Fruit fly (Drosophila melanogaster) whole organism, adult: ENCODE results near the gene Srlp.
A peak's percentile ranks its signal among the peaks of the same experiment; 100 is the strongest.
"Not testable (repeated sequence)": the region's sequence is repeated elsewhere in the genome, so short reads cannot be mapped to it uniquely, and the experiment has no call there.

ENCODE experiments used
- CG11617 ChIP-seq: fragments of 200-800 bp; sonication (Bioruptor generic); optimal IDR thresholded peaks from 2 replicates; lab custom pipeline; 2017; ENCODE audit warnings: mild to moderate bottlenecking, missing biosample characterization, missing genetic modification reagents, missing genetic modification characterization
- CG12768 ChIP-seq: fragments of 200-800 bp; sonication (Bioruptor generic); optimal IDR thresholded peaks from 2 replicates; lab custom pipeline; 2017; ENCODE audit warnings: missing biosample characterization, missing genetic modification characterization, mild to moderate bottlenecking, moderate library complexity, missing genetic modification reagents
- CG14711 ChIP-seq: fragments of 200-800 bp; sonication (Bioruptor generic); optimal IDR thresholded peaks from 2 replicates; lab custom pipeline; 2018; ENCODE audit warnings: missing biosample characterization, mild to moderate bottlenecking, missing genetic modification characterization, moderate library complexity
- CG1620 ChIP-seq: fragments of 200-800 bp; sonication (Bioruptor generic); optimal IDR thresholded peaks from 2 replicates; lab custom pipeline; 2016; ENCODE audit warnings: missing biosample characterization, missing genetic modification characterization
- CG33017 ChIP-seq: fragments of 200-800 bp; sonication (Bioruptor generic); optimal IDR thresholded peaks from 2 replicates; lab custom pipeline; 2018; ENCODE audit warnings: missing biosample characterization, mild to moderate bottlenecking, missing genetic modification characterization, moderate library complexity
- CG5204 ChIP-seq: fragments of 200-800 bp; sonication (Bioruptor generic); optimal IDR thresholded peaks from 2 replicates; lab custom pipeline; 2016; ENCODE audit warnings: missing biosample characterization, missing genetic modification characterization
- CG7045 ChIP-seq: fragments of 200-800 bp; sonication (Bioruptor generic); optimal IDR thresholded peaks from 2 replicates; lab custom pipeline; 2017; ENCODE audit warnings: missing biosample characterization, mild to moderate bottlenecking, missing genetic modification characterization
- CG7101 ChIP-seq: fragments of 200-800 bp; sonication (Bioruptor generic); optimal IDR thresholded peaks from 2 replicates; lab custom pipeline; 2018; ENCODE audit warnings: missing biosample characterization, mild to moderate bottlenecking, missing genetic modification characterization, moderate library complexity
- Clk ChIP-seq: fragments of 200-800 bp; sonication (Bioruptor generic); optimal IDR thresholded peaks from 2 replicates; lab custom pipeline; 2017; ENCODE audit warnings: missing biosample characterization, missing genetic modification characterization
- Crg-1 ChIP-seq: fragments of 200-800 bp; sonication (Bioruptor generic); optimal IDR thresholded peaks from 2 replicates; lab custom pipeline; 2016; ENCODE audit warnings: missing biosample characterization, missing genetic modification characterization
- Hr96 ChIP-seq: fragments of 200-800 bp; sonication (Bioruptor generic); optimal IDR thresholded peaks from 2 replicates; lab custom pipeline; 2016; ENCODE audit warnings: missing biosample characterization, missing genetic modification characterization
- Mnt ChIP-seq: fragments of 200-800 bp; sonication (Bioruptor generic); optimal IDR thresholded peaks from 2 replicates; lab custom pipeline; 2016; ENCODE audit warnings: missing biosample characterization, mild to moderate bottlenecking, missing genetic modification characterization
- bab1 ChIP-seq: fragments of 200-800 bp; sonication (Bioruptor generic); optimal IDR thresholded peaks from 3 replicates; lab custom pipeline; 2019; ENCODE audit warnings: missing biosample characterization, mild to moderate bottlenecking, missing genetic modification characterization, moderate library complexity
- cic ChIP-seq: fragments of 200-800 bp; sonication (Bioruptor generic); optimal IDR thresholded peaks from 2 replicates; lab custom pipeline; 2017; ENCODE audit warnings: missing biosample characterization, mild to moderate bottlenecking, missing genetic modification characterization, moderate library complexity
- cnc ChIP-seq, 2 experiments: fragments of >200 bp; optimal IDR thresholded peaks; 2 replicates each; lab custom pipeline; 2017
- kay ChIP-seq: fragments of 200-800 bp; sonication (Bioruptor generic); peaks from one replicate; lab custom pipeline; 2016; ENCODE audit warnings: missing biosample characterization, missing genetic modification characterization, borderline replicate concordance
- ovo ChIP-seq: fragments of 200-800 bp; sonication (Bioruptor generic); optimal IDR thresholded peaks from 2 replicates; lab custom pipeline; 2016; ENCODE audit warnings: missing biosample characterization, missing genetic modification characterization
- pad ChIP-seq: fragments of 200-800 bp; sonication (Bioruptor generic); optimal IDR thresholded peaks from 3 replicates; lab custom pipeline; 2017; ENCODE audit warnings: missing biosample characterization, missing genetic modification characterization, mild to moderate bottlenecking, moderate library complexity, missing genetic modification reagents
- tj ChIP-seq: fragments of 200-800 bp; sonication (Bioruptor generic); optimal IDR thresholded peaks from 3 replicates; lab custom pipeline; 2017; ENCODE audit warnings: missing biosample characterization, mild to moderate bottlenecking, missing genetic modification characterization, moderate library complexity
- toe ChIP-seq: fragments of 200-800 bp; sonication (Bioruptor generic); optimal IDR thresholded peaks from 2 replicates; lab custom pipeline; 2016; ENCODE audit warnings: missing biosample characterization, missing genetic modification characterization

Srlp gene

DNA sequence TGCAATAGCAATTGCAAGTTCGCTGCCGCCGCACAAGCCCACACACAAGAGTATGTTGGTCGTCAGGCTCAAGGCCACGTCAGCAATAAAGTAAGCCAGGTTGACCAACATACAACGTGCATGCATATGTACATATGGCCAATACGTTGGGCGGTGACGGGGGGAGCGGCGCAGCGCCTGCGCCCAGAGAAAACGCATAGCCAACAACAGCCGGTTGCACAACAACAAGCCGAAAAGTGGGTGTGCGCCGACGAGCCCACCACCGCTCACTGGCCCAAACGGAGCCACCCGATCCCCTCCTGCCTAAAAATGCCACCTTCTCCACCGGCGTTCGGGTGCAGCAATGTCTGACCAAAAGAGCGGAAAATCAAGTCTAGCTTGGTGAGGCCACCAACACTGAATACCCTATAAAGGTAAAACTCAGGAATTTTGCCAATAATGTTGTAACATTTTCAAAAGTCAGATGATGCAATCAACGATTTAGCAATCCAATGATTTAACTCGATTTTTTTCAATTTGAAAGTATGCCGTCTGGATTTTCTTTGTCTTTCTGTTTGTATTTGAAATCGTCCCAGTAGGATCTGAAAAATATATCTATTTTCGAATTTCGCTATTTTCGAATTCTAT, 18.1 kb downstream of the Srlp start, which contains the start of gene CG5509:
Gene CG5509, plus strand, starts transcription at position 577 of the 627 bp plus-strand sequence.
- peak; percentile 66 for TF ChIP-seq tj (GFP tag; lab: Kevin White, UChicago)
- no peak for TF ChIP-seq CG12768
- TF ChIP-seq cnc (optimal IDR thresholded peaks at IDR 0.05; lab: Kevin White, UChicago): no peak
- no peak for TF ChIP-seq ovo (GFP tag; lab: Kevin White, UChicago)
- TF ChIP-seq kay: no peak
- peak; percentile 12 for TF ChIP-seq cic (GFP tag; lab: Kevin White, UChicago)
- TF ChIP-seq CG7101 (tag; lab: Kevin White, UChicago): no peak

dm6 chr3R:12454492-12454891, 20.6 kb downstream of the Srlp start:
- TF ChIP-seq toe (GFP tag; lab: Kevin White, UChicago): no peak
- no peak for TF ChIP-seq CG11617 (GFP tag; lab: Kevin White, UChicago)
- no peak for TF ChIP-seq CG1620 (GFP tag; lab: Kevin White, UChicago)
- no peak for TF ChIP-seq Mnt (GFP tag; lab: Kevin White, UChicago)
- TF ChIP-seq cnc (optimal IDR thresholded peaks at IDR 0.05; lab: Kevin White, UChicago): no peak
- TF ChIP-seq ovo (GFP tag; lab: Kevin White, UChicago): no peak
- no peak for TF ChIP-seq cic (GFP tag; lab: Kevin White, UChicago)
- TF ChIP-seq Crg-1: no peak
- TF ChIP-seq CG14711: no peak
- TF ChIP-seq kay: no peak
- TF ChIP-seq Hr96: no peak
- no peak for TF ChIP-seq CG5204 (GFP tag; lab: Kevin White, UChicago)
- no peak for TF ChIP-seq Clk (GFP tag; lab: Kevin White, UChicago)
- no peak for TF ChIP-seq tj (GFP tag; lab: Kevin White, UChicago)
- TF ChIP-seq CG7045: no peak

DNA sequence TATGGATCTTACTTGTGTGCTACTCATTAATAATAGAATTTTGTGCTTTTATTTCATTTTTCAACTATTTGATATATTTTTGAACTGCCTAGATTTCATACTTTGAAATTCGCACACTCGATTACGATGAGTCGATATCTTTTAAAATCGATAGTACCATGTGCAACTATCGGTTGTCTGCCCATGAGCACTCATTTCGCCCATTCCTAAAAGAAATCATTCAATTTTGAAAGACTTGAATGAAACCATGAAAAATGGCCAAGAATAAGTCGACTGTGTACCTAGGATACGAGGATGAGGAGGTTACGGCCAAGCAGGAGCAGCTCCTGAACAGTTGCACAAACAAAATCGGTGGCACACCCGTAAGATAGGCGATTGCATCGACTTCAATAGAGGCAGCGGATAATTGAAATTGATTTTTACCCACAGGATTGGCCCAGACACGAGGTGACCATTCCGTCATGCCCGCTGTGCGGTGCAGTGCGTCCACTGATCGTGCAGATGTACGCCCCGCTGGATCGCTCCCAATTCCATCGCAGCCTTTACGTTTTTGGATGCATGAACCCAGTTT, 22.6 kb downstream of the Srlp start, which contains the start of gene trus:
Gene trus, plus strand, starts transcription at position 204 of the 571 bp plus-strand sequence.
- TF ChIP-seq CG7101 (tag; lab: Kevin White, UChicago) (peak; percentile 10), ovo (GFP tag; lab: Kevin White, UChicago) (no peak), bab1 (GFP tag; lab: Kevin White, UChicago) (peak; percentile 64), Mnt (GFP tag; lab: Kevin White, UChicago) (peak; percentile 84), Hr96 (no peak)

- TF ChIP-seq Hr96 (no peak), pad (GFP tag; lab: Kevin White, UChicago) (no peak), cnc (optimal IDR thresholded peaks at IDR 0.05; lab: Kevin White, UChicago) (no peak), CG33017 (tag; lab: Kevin White, UChicago) (no peak), Crg-1 (no peak), CG5204 (GFP tag; lab: Kevin White, UChicago) (no peak), CG7045 (no peak), CG14711 (no peak), cic (GFP tag; lab: Kevin White, UChicago) (peak; percentile 39), Mnt (GFP tag; lab: Kevin White, UChicago) (peak; percentile 82), CG7101 (tag; lab: Kevin White, UChicago) (peak; percentile 16), CG1620 (GFP tag; lab: Kevin White, UChicago) (no peak), tj (GFP tag; lab: Kevin White, UChicago) (peak; percentile 85), toe (GFP tag; lab: Kevin White, UChicago) (no peak), kay (no peak), CG11617 (GFP tag; lab: Kevin White, UChicago) (no peak), bab1 (GFP tag; lab: Kevin White, UChicago) (peak; percentile 49)
These were observed 26.1 kb downstream of the Srlp start, which contains the start of the genes CG5961 and Polr3C for dm6 chr3R:12459879-12460522. Gene CG5961 (minus strand): TSS chr3R:12460294. Gene Polr3C (plus strand): TSS chr3R:12460414.

DNA sequence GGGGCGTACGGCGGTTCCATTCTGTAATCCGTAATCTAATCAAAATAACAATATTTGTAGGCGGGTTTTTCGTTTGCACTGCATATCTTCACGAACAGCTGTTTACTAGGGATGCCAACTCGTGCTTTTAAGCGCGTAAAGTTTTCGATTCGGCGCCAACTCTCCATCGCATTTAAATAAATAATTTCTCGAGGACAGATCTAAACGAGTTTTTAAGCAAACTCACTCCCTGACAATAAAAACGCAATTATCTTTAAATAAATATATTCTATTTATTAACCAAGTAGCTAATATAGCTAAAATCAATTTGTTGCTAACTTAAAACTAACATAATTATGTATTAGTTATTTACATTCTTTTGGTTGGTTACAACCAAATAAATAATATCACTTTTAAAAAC, 31.3 kb downstream of the Srlp start, which contains the start of gene CG5608:
Gene CG5608, minus strand, starts transcription at position 101 of the 400 bp plus-strand sequence.
- TF ChIP-seq cic, toe, Mnt (GFP tag; lab: Kevin White, UChicago): not testable (repeated sequence)

DNA sequence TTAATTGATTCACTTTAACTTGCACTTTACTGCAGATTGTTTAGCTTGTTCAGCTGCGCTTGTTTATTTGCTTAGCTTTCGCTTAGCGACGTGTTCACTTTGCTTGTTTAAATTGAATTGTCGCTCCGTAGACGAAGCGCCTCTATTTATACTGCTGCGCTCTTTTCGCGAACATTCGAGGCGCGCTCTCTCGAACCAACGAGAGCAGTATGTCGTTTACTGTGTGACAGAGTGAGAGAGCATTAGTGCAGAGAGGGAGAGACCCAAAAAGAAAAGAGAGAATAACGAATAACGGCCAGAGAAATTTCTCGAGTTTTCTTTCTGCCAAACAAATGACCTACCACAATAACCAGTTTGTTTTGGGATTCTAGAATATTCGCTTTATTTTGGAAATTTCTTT, 33.8 kb downstream of the Srlp start, which contains the start of gene Hsp70Ba:
Gene Hsp70Ba, minus strand, starts transcription at position 102 of the 400 bp plus-strand sequence.
- not testable (repeated sequence) for TF ChIP-seq CG1620 (GFP tag; lab: Kevin White, UChicago); CG7101 (tag; lab: Kevin White, UChicago); Mnt (GFP tag; lab: Kevin White, UChicago)
